Worm (Caenorhabditis elegans): Measurements from ENCODE around the gene nhr-257.

- no peak for TF ChIP-seq W03F9.2 (tag; optimal IDR thresholded peaks at IDR 0.05)
- no peak for TF ChIP-seq him-1 (tag; optimal IDR thresholded peaks at IDR 0.05)
Observed at ce11 chrII:3877127-3877526, 24.4 kb downstream of the nhr-257 start, which contains the start of gene nep-3.
